Worm (Caenorhabditis elegans) whole organism, L2 larva: ENCODE measurements around the gene F55G1.15.

Experiments used
- R02D3.7 ChIP-seq: fragments of 150-350 bp; optimal IDR thresholded peaks from 2 replicates; lab custom pipeline; 2014; ENCODE audit warnings: missing biosample characterization, missing genetic modification characterization
- ama-1 ChIP-seq: fragments of 150-350 bp; optimal IDR thresholded peaks from 2 replicates; lab custom pipeline; 2018; ENCODE audit warnings: inconsistent platforms
- elt-1 ChIP-seq: fragments of 150-350 bp; optimal IDR thresholded peaks from 2 replicates; lab custom pipeline; 2014; ENCODE audit warnings: missing biosample characterization, missing genetic modification characterization
- gmeb-1 ChIP-seq: fragments of 150-350 bp; optimal IDR thresholded peaks from 2 replicates; lab custom pipeline; 2014; ENCODE audit warnings: missing biosample characterization, missing genetic modification characterization
- lsy-2 ChIP-seq, 2 experiments: fragments of 150-350 bp in 1 of 2; sonication (generic microtip) in 1 of 2; optimal IDR thresholded peaks; 2 replicates each; lab custom pipeline; 2014 to 2017; ENCODE audit warnings: missing biosample characterization in 2 of 2, missing genetic modification characterization in 2 of 2
- mdl-1 ChIP-seq, 2 experiments: fragments of 150-350 bp in 1 of 2; sonication (generic microtip) in 1 of 2; optimal IDR thresholded peaks; 2 replicates each; lab custom pipeline; 2017; ENCODE audit warnings: missing biosample characterization in 2 of 2, missing genetic modification characterization in 2 of 2
- nhr-11 ChIP-seq: fragments of 150-350 bp; optimal IDR thresholded peaks from 2 replicates; lab custom pipeline; 2014; ENCODE audit warnings: missing biosample characterization, missing genetic modification characterization
- nhr-25 ChIP-seq: fragments of 150-350 bp; sonication (generic microtip); optimal IDR thresholded peaks from 3 replicates; lab custom pipeline; 2014; ENCODE audit warnings: missing biosample characterization, missing genetic modification characterization
- snpc-4 ChIP-seq: fragments of 150-350 bp; optimal IDR thresholded peaks from 2 replicates; lab custom pipeline; 2014; ENCODE audit warnings: missing biosample characterization, missing genetic modification characterization
- unc-55 ChIP-seq: fragments of 150-350 bp; sonication (generic microtip); optimal IDR thresholded peaks from 3 replicates; lab custom pipeline; 2014; ENCODE audit warnings: missing biosample characterization, missing genetic modification reagents, missing genetic modification characterization
- unc-62 ChIP-seq: fragments of 150-350 bp; optimal IDR thresholded peaks from 2 replicates; lab custom pipeline; 2014; ENCODE audit warnings: missing biosample characterization, missing genetic modification reagents, missing genetic modification characterization
- ztf-11 ChIP-seq: sonication (generic microtip); optimal IDR thresholded peaks from 2 replicates; lab custom pipeline; 2017; ENCODE audit warnings: missing biosample characterization, missing genetic modification characterization

DNA sequence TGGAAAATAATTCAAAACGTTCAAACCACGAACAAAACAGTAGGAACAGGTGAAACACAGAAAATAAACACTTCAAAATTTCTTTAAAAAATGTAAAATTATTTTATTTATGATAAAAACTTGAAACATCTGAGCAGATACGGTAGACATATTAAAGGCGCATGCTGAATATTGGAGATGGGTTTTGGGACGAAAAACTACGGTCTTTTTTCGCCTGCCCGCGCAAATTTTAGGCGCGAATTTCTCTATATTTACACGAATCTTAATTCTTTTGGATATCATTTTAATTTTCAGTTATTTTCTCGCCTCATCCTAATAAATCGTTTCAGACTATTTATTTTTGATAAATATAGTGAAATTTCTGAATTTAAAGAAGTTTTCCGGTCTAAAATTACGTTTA is 23.5 kb downstream of the F55G1.15 start:
- TF ChIP-seq mdl-1 (tag; optimal IDR thresholded peaks at IDR 0.05; lab: Kevin White, UChicago) = no peak
- TF ChIP-seq ztf-11 (tag; lab: Kevin White, UChicago) = no peak
- no peak for TF ChIP-seq lsy-2 (tag; optimal IDR thresholded peaks at IDR 0.05; lab: Kevin White, UChicago)
- TF ChIP-seq snpc-4 (tag; lab: Kevin White, UChicago) = no peak
- no peak for TF ChIP-seq nhr-11
- no peak for TF ChIP-seq R02D3.7
- TF ChIP-seq gmeb-1 (tag; lab: Kevin White, UChicago) = no peak
- TF ChIP-seq ama-1 = no peak
- TF ChIP-seq elt-1 (tag; lab: Kevin White, UChicago) = no peak
- TF ChIP-seq nhr-25 (tag; lab: Kevin White, UChicago) = no peak
- no peak for TF ChIP-seq unc-55 (GFP tag; lab: Kevin White, UChicago)
- no peak for TF ChIP-seq unc-62 (GFP tag; lab: Kevin White, UChicago)
